Fruit fly (Drosophila melanogaster) whole organism, embryonic: ENCODE data around the gene CG14883.

Experiments
- CG1024 ChIP-seq: fragments of 200-800 bp; sonication (Bioruptor generic); IDR thresholded peaks from 2 replicates; pipeline ENCODE4 v1.3.6; 2022; ENCODE audit warnings: missing biosample characterization, missing genetic modification characterization
- CG10462 ChIP-seq: fragments of 200-800 bp; sonication (Bioruptor generic); optimal IDR thresholded peaks from 2 replicates; lab custom pipeline; 2016; ENCODE audit warnings: missing biosample characterization, missing genetic modification characterization
- CG11456 ChIP-seq: fragments of 200-800 bp; sonication (Bioruptor generic); IDR thresholded peaks from 3 replicates; pipeline ENCODE4 v1.3.6; 2022; ENCODE audit warnings: missing biosample characterization, missing genetic modification characterization
- CG12744 ChIP-seq: fragments of 200-800 bp; sonication (Bioruptor generic); optimal IDR thresholded peaks from 2 replicates; lab custom pipeline; 2016; ENCODE audit warnings: missing biosample characterization, missing genetic modification characterization
- CG14441 ChIP-seq: fragments of 200-800 bp; sonication (Bioruptor generic); IDR thresholded peaks from 2 replicates; pipeline ENCODE4 v1.3.6; 2022; ENCODE audit warnings: missing biosample characterization, missing genetic modification characterization
- CG14860 ChIP-seq: fragments of 200-800 bp; sonication (Bioruptor generic); IDR thresholded peaks from 3 replicates; pipeline ENCODE4 v1.3.6; 2022; ENCODE audit warnings: missing biosample characterization, missing genetic modification characterization; ENCODE audit not compliant: partially characterized antibody
- CG15696 ChIP-seq: fragments of 200-800 bp; sonication (Bioruptor generic); optimal IDR thresholded peaks from 2 replicates; lab custom pipeline; 2019; ENCODE audit warnings: missing biosample characterization, mild to moderate bottlenecking, missing genetic modification characterization, moderate library complexity
- CG1602 ChIP-seq: fragments of 200-800 bp; sonication (Bioruptor generic); optimal IDR thresholded peaks from 3 replicates; lab custom pipeline; 2016; ENCODE audit warnings: missing biosample characterization, missing genetic modification characterization
- CG1647 ChIP-seq: fragments of 200-800 bp; sonication (Bioruptor generic); optimal IDR thresholded peaks from 3 replicates; lab custom pipeline; 2016; ENCODE audit warnings: missing biosample characterization, missing genetic modification characterization
- CG31441 ChIP-seq: fragments of 200-800 bp; sonication (Bioruptor generic); IDR thresholded peaks from 2 replicates; pipeline ENCODE4 v1.3.6; 2022; ENCODE audit warnings: missing biosample characterization, missing genetic modification characterization
- CG6175 ChIP-seq: fragments of 200-800 bp; sonication (Bioruptor generic); IDR thresholded peaks from 3 replicates; pipeline ENCODE4 v1.3.6; 2022; ENCODE audit warnings: missing biosample characterization, missing genetic modification characterization
- CG7928 ChIP-seq: fragments of 200-800 bp; sonication (Bioruptor generic); optimal IDR thresholded peaks from 2 replicates; lab custom pipeline; 2017; ENCODE audit warnings: missing biosample characterization, mild to moderate bottlenecking, missing genetic modification characterization
- CG8281 ChIP-seq: fragments of 200-800 bp; sonication (Bioruptor generic); optimal IDR thresholded peaks from 2 replicates; lab custom pipeline; 2018; ENCODE audit warnings: missing biosample characterization, mild to moderate bottlenecking, missing genetic modification characterization, moderate library complexity
- D ChIP-seq, 2 experiments: fragments of 200-800 bp in 1 of 2; fragments of >200 bp in 1 of 2; sonication (Bioruptor generic) in 1 of 2; optimal IDR thresholded peaks; 2 replicates in 1 of 2; 3 replicates in 1 of 2; lab custom pipeline; 2017; ENCODE audit warnings: mild to moderate bottlenecking in 1 of 2, missing biosample characterization in 1 of 2, missing genetic modification characterization in 1 of 2, missing genetic modification reagents in 1 of 2
- Dad ChIP-seq: fragments of 200-800 bp; sonication (Bioruptor generic); optimal IDR thresholded peaks from 3 replicates; lab custom pipeline; 2016; ENCODE audit warnings: missing biosample characterization, missing genetic modification characterization
- Dref ChIP-seq: fragments of 200-800 bp; sonication (Bioruptor generic); IDR thresholded peaks from 2 replicates; pipeline ENCODE4 v1.3.6; 2022; ENCODE audit warnings: missing biosample characterization, missing genetic modification characterization
- Gsc ChIP-seq: fragments of 200-800 bp; sonication (Bioruptor generic); IDR thresholded peaks from 2 replicates; pipeline ENCODE4 v1.3.6; 2022; ENCODE audit warnings: missing biosample characterization, missing genetic modification characterization
- H2.0 ChIP-seq: fragments of 200-800 bp; sonication (Bioruptor generic); IDR thresholded peaks from 2 replicates; pipeline ENCODE4 v1.3.6; 2022; ENCODE audit warnings: missing biosample characterization, missing genetic modification characterization
- HLH54F ChIP-seq: fragments of 200-800 bp; sonication (Bioruptor generic); optimal IDR thresholded peaks from 3 replicates; lab custom pipeline; 2016; ENCODE audit warnings: missing biosample characterization, missing genetic modification characterization
- HLHmδ ChIP-seq: fragments of 200-800 bp; sonication (Bioruptor generic); optimal IDR thresholded peaks from 2 replicates; lab custom pipeline; 2018; ENCODE audit warnings: missing biosample characterization, mild to moderate bottlenecking, missing genetic modification characterization, moderate library complexity
- HmgZ ChIP-seq: fragments of 200-800 bp; sonication (Bioruptor generic); optimal IDR thresholded peaks from 2 replicates; lab custom pipeline; 2018; ENCODE audit warnings: missing biosample characterization, mild to moderate bottlenecking, missing genetic modification characterization
- Meics ChIP-seq: fragments of 200-800 bp; sonication (Bioruptor generic); optimal IDR thresholded peaks from 2 replicates; lab custom pipeline; 2017; ENCODE audit warnings: missing biosample characterization, mild to moderate bottlenecking, missing genetic modification characterization
- Oaz ChIP-seq: fragments of 200-800 bp; sonication (Bioruptor generic); IDR thresholded peaks from 2 replicates; pipeline ENCODE4 v1.3.6; 2022; ENCODE audit warnings: missing biosample characterization, missing genetic modification characterization
- Ravus ChIP-seq: fragments of 200-800 bp; sonication (Bioruptor generic); IDR thresholded peaks from 2 replicates; pipeline ENCODE4 v1.3.6; 2022; ENCODE audit warnings: missing biosample characterization, missing genetic modification characterization
- amos ChIP-seq: fragments of 200-800 bp; sonication (Bioruptor generic); IDR thresholded peaks from 2 replicates; pipeline ENCODE4 v1.3.6; 2022; ENCODE audit warnings: missing biosample characterization, missing genetic modification characterization; ENCODE audit not compliant: partially characterized antibody
- br ChIP-seq: fragments of >200 bp; optimal IDR thresholded peaks from 2 replicates; lab custom pipeline; 2017
- caup ChIP-seq: fragments of 200-800 bp; sonication (Bioruptor generic); optimal IDR thresholded peaks from 3 replicates; lab custom pipeline; 2017; ENCODE audit warnings: missing biosample characterization, mild to moderate bottlenecking, missing genetic modification characterization, moderate library complexity; ENCODE audit not compliant: severe bottlenecking
- chn ChIP-seq: fragments of 200-800 bp; sonication (Bioruptor generic); optimal IDR thresholded peaks from 2 replicates; lab custom pipeline; 2016; ENCODE audit warnings: missing biosample characterization, missing genetic modification characterization
- crol ChIP-seq: fragments of 200-800 bp; sonication (Bioruptor generic); IDR thresholded peaks from 2 replicates; pipeline ENCODE4 v1.3.6; 2022; ENCODE audit warnings: missing biosample characterization, missing genetic modification characterization
- cwo ChIP-seq: fragments of 200-800 bp; sonication (Bioruptor generic); optimal IDR thresholded peaks from 3 replicates; lab custom pipeline; 2017; ENCODE audit warnings: missing biosample characterization, missing genetic modification characterization, mild to moderate bottlenecking, moderate library complexity, missing genetic modification reagents
- dmrt11E ChIP-seq: fragments of 200-800 bp; sonication (Bioruptor generic); optimal IDR thresholded peaks from 3 replicates; lab custom pipeline; 2018; ENCODE audit warnings: missing biosample characterization, mild to moderate bottlenecking, missing genetic modification characterization, moderate library complexity
- fd102C ChIP-seq: fragments of 200-800 bp; sonication (Bioruptor generic); optimal IDR thresholded peaks from 2 replicates; lab custom pipeline; 2018; ENCODE audit warnings: missing biosample characterization, mild to moderate bottlenecking, missing genetic modification characterization, moderate library complexity
- fd64A ChIP-seq: fragments of 200-800 bp; sonication (Bioruptor generic); optimal IDR thresholded peaks from 3 replicates; lab custom pipeline; 2018; ENCODE audit warnings: missing biosample characterization, mild to moderate bottlenecking, missing genetic modification characterization
- fru ChIP-seq: fragments of >200 bp; optimal IDR thresholded peaks from 2 replicates; lab custom pipeline; 2017
- gsb-n ChIP-seq: fragments of 200-800 bp; sonication (Bioruptor generic); optimal IDR thresholded peaks from 3 replicates; lab custom pipeline; 2018; ENCODE audit warnings: missing biosample characterization, mild to moderate bottlenecking, missing genetic modification characterization
- hb ChIP-seq: fragments of 200-800 bp; sonication (Bioruptor generic); IDR thresholded peaks from 3 replicates; pipeline ENCODE4 v1.3.6; 2022; ENCODE audit warnings: missing biosample characterization, missing genetic modification characterization; ENCODE audit not compliant: partially characterized antibody
- lilli ChIP-seq: fragments of 200-800 bp; sonication (Bioruptor generic); optimal IDR thresholded peaks from 3 replicates; lab custom pipeline; 2016; ENCODE audit warnings: missing biosample characterization, missing genetic modification characterization
- mam ChIP-seq: fragments of 200-800 bp; sonication (Bioruptor generic); optimal IDR thresholded peaks from 3 replicates; lab custom pipeline; 2016; ENCODE audit warnings: missing biosample characterization, missing genetic modification characterization
- nmo ChIP-seq: fragments of 200-800 bp; sonication (Bioruptor generic); optimal IDR thresholded peaks from 2 replicates; lab custom pipeline; 2018; ENCODE audit warnings: missing biosample characterization, mild to moderate bottlenecking, missing genetic modification characterization, moderate library complexity
- peb ChIP-seq: fragments of 200-800 bp; sonication (Bioruptor generic); IDR thresholded peaks from 2 replicates; pipeline ENCODE4 v1.3.6; 2022; ENCODE audit warnings: missing biosample characterization, missing genetic modification characterization
- psq ChIP-seq: fragments of 200-800 bp; sonication (Bioruptor generic); optimal IDR thresholded peaks from 2 replicates; lab custom pipeline; 2017; ENCODE audit warnings: missing biosample characterization, missing genetic modification characterization
- row ChIP-seq: fragments of 200-800 bp; sonication (Bioruptor generic); IDR thresholded peaks from 3 replicates; pipeline ENCODE4 v1.3.6; 2022; ENCODE audit warnings: missing biosample characterization, missing genetic modification characterization
- sd ChIP-seq: fragments of 200-800 bp; sonication (Bioruptor generic); optimal IDR thresholded peaks from 3 replicates; lab custom pipeline; 2018; ENCODE audit warnings: missing biosample characterization, mild to moderate bottlenecking, missing genetic modification characterization, moderate library complexity
- sima ChIP-seq: fragments of 200-800 bp; sonication (Bioruptor generic); optimal IDR thresholded peaks from 2 replicates; lab custom pipeline; 2016; ENCODE audit warnings: missing biosample characterization, missing genetic modification characterization
- sqz ChIP-seq: fragments of 200-800 bp; sonication (Bioruptor generic); optimal IDR thresholded peaks from 3 replicates; lab custom pipeline; 2018; ENCODE audit warnings: missing biosample characterization, mild to moderate bottlenecking, missing genetic modification characterization
- stc ChIP-seq: fragments of 200-800 bp; sonication (Bioruptor generic); IDR thresholded peaks from 2 replicates; pipeline ENCODE4 v1.3.6; 2022; ENCODE audit warnings: missing biosample characterization, missing genetic modification characterization
- unpg ChIP-seq: fragments of 200-800 bp; sonication (Bioruptor generic); optimal IDR thresholded peaks from 3 replicates; lab custom pipeline; 2018; ENCODE audit warnings: missing biosample characterization, mild to moderate bottlenecking, missing genetic modification characterization, moderate library complexity
- vfl ChIP-seq: fragments of 200-800 bp; sonication (Bioruptor generic); optimal IDR thresholded peaks from 2 replicates; lab custom pipeline; 2016; ENCODE audit warnings: missing biosample characterization, missing genetic modification characterization
- wdn ChIP-seq: fragments of 200-800 bp; sonication (Bioruptor generic); IDR thresholded peaks from 2 replicates; pipeline ENCODE4 v1.3.6; 2022; ENCODE audit warnings: missing biosample characterization, missing genetic modification characterization

Gene CG14883

DNA sequence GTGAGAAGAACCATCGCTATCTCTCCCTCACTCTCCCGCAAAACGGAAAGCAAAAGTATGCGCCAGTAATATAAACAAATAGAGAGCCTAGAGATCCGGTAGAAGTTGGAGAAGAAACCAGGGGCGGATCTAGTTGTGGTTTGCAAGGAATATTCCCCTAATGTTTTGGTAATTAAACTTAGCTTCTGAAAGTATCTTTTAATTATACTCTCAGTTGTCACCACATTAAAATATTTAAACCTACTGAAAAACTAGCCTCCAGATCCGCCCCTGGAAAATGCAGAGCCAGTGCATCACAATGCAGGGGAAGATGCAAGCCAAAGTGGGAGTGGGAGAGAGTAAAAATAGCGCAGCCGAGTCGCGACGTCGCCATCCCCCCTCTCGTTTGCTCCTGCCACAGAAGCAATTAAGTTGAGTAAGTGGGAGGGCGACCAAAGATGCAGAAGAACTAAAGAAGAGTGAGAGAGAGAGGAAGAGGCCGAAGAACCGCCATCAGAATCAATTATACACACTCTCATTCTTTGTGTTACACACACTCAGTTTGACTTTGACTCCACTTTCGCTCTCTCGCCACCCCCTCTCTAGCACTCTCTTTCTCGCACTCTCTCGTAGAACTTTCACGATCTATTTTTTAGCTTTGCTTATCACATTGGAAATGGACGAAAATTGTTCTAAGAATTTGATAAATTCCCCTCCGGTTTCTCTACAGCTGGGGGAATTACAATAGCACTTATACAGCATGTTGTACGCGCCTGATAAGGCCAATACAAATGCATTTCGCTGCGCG, 6.5 kb upstream of the CG14883 start (continued):
- TF ChIP-seq sima (peak; percentile 77), Dad (GFP tag; lab: Kevin White, UChicago) (peak; percentile 92), Gsc (peak; percentile 97; the same call in 1 of the 2 replicates), chn (GFP tag; lab: Kevin White, UChicago) (peak; percentile 94), Ravus (GFP tag; lab: Robert Waterston, UW) (peak; percentile 78), Oaz (GFP tag; lab: Robert Waterston, UW) (0 out of 2 replicates have a peak, but pooled peaks have one; percentile 6), gsb-n (tag; lab: Kevin White, UChicago) (peak; percentile 93), unpg (peak; percentile 97), CG14441 (GFP tag; lab: Robert Waterston, UW) (peak; percentile 91), dmrt11E (peak; percentile 96), HLHmδ (no peak), psq (GFP tag; lab: Kevin White, UChicago) (peak; percentile 75), CG1647 (GFP tag; lab: Kevin White, UChicago) (peak; percentile 94), HmgZ (tag; lab: Kevin White, UChicago) (peak; percentile 80), peb (GFP tag; lab: Robert Waterston, UW) (peak; percentile 96), CG7928 (peak; percentile 36), wdn (peak; percentile 80), D (optimal IDR thresholded peaks at IDR 0.05; lab: Kevin White, UChicago) (no peak), D (GFP tag; optimal IDR thresholded peaks at IDR 0.05; lab: Kevin White, UChicago) (peak; percentile 97), CG12744 (GFP tag; lab: Kevin White, UChicago) (peak; percentile 75), H2.0 (GFP tag; lab: Robert Waterston, UW) (peak; percentile 96), fd64A (GFP tag; lab: Kevin White, UChicago) (peak; percentile 92), sd (tag; lab: Kevin White, UChicago) (peak; percentile 62), caup (GFP tag; lab: Kevin White, UChicago) (peak; percentile 74), amos (GFP tag; lab: Robert Waterston, UW) (peak; percentile 51; the same call in 1 of the 2 replicates), fru (no peak), HLH54F (GFP tag; lab: Kevin White, UChicago) (peak; percentile 78), cwo (peak; percentile 73), lilli (GFP tag; lab: Kevin White, UChicago) (peak; percentile 89), crol (GFP tag; lab: Robert Waterston, UW) (peak; percentile 90), CG11456 (GFP tag; lab: Robert Waterston, UW) (peak; percentile 95), mam (peak; percentile 90), Dref (no peak), row (peak; percentile 93), CG31441 (GFP tag; lab: Robert Waterston, UW) (peak; percentile 93), CG8281 (tag; lab: Kevin White, UChicago) (peak; percentile 82), CG6175 (peak; percentile 68; the same call in 2 of the 3 replicates), sqz (GFP tag; lab: Kevin White, UChicago) (peak; percentile 91), br (no peak), hb (GFP tag; lab: Robert Waterston, UW) (peak; percentile 63; the same call in 2 of the 3 replicates), fd102C (GFP tag; lab: Kevin White, UChicago) (peak; percentile 26), Meics (GFP tag; lab: Kevin White, UChicago) (peak; percentile 76), CG1602 (GFP tag; lab: Kevin White, UChicago) (peak; percentile 92), vfl (peak; percentile 51), nmo (peak; percentile 97), CG10462 (GFP tag; lab: Kevin White, UChicago) (peak; percentile 87), CG14860 (GFP tag; lab: Robert Waterston, UW) (peak; percentile 64), CG1024 (GFP tag; lab: Robert Waterston, UW) (peak; percentile 94), stc (GFP tag; lab: Robert Waterston, UW) (peak; percentile 89), CG15696 (tag; lab: Kevin White, UChicago) (peak; percentile 97)
